Worm (Caenorhabditis elegans): Measurements from ENCODE around the gene Y47D7A.18.

The Y47D7A.18 gene

DNA sequence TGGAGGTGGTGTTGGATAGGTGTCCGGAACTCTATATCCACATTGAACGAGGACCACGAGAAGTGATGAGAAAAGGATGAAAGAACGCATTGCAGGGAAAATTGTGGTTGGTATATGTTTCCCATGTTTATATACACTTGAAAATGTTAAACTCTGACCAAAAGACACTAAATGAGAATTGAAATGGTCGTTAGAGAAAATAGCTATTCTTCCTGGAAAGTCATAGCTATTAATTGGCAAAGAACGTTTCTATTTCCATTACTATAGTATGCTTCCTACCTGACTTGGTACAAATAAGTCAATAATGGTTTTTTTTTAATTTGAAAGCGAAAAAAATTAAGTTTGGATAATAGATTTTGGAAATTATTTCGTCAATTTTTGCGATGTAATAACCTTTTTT lies at the start of gene Y47D7A.18:
Y47D7A.18 (minus strand) TSS at position 101 of the 400 bp plus-strand sequence.
- no peak for TF ChIP-seq unc-62 (GFP tag; optimal IDR thresholded peaks at IDR 0.05)

DNA sequence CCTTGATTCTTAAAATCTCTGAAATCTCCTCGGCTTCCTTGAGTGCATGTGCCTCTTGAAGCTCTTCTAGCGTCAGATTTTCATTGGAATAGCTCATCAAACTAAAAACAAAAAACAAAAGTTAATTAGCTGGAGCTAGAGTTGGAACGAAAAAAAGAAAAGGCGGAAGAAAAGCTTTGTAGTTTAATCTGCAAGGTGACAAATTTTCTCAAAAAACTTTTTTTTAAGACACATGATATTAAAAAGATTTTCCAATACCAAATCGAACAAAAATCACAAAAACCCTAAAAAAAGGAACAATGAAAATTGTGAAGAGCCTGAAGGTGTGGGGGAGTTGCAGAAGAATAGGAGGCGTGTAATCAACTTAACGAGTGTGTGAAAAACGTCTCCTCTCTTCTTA lies 38.0 kb upstream of the Y47D7A.18 start, which contains the start of gene gnrr-5:
gnrr-5 (minus strand) TSS at position 101 of the 400 bp plus-strand sequence.
- no peak for TF ChIP-seq unc-62 (GFP tag; optimal IDR thresholded peaks at IDR 0.05)

DNA sequence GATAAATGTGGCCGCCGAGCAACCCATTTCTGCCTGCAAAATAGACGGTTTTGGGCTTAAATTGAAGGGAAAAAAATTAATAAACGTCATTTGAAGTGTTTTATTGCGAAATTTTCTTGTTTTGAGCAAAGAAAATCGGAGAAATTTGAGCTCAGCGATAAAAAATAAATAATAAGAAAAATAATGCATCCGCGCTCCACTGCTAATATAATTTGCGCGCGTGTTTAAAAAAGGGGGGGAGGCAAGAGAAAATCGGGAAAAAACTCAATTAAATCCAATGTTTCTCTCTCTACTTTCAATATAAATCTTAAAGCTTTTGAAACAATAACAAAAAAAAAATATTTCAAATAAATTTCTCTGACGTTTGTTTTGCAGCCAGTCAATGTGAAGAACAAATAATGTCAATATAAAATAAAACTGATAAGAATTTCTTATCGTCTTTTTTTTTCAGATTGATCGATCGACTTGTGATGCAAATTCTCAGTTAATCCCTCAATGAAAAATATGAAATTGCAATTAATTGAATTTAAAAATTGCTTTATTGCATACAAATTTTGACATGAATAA lies 34.0 kb upstream of the Y47D7A.18 start, which contains the start of gene rft-2:
rft-2 (minus strand) TSS at position 41 of the 567 bp plus-strand sequence.
- no peak for TF ChIP-seq unc-62 (GFP tag; optimal IDR thresholded peaks at IDR 0.05)

DNA sequence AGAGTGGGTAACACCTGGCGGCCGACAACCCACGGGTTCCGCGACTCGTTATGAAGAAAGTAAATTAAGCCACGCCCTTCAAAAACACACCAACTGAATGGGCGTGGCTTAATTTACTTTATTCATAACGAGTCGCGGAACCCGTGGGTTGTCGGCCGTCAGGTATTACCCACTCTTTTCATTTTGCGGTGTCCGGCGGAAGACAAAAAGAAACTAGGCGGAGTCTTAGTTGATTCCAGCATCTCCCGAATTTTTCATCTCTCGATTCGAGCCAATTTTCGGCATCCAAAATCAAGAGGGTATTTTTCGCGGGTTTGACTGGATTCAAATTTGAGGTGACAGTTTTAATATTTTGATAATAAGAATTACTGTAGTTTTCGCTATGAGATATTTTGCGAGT lies 31.0 kb upstream of the Y47D7A.18 start:
- TF ChIP-seq unc-62 (GFP tag; optimal IDR thresholded peaks at IDR 0.05), result no peak

DNA sequence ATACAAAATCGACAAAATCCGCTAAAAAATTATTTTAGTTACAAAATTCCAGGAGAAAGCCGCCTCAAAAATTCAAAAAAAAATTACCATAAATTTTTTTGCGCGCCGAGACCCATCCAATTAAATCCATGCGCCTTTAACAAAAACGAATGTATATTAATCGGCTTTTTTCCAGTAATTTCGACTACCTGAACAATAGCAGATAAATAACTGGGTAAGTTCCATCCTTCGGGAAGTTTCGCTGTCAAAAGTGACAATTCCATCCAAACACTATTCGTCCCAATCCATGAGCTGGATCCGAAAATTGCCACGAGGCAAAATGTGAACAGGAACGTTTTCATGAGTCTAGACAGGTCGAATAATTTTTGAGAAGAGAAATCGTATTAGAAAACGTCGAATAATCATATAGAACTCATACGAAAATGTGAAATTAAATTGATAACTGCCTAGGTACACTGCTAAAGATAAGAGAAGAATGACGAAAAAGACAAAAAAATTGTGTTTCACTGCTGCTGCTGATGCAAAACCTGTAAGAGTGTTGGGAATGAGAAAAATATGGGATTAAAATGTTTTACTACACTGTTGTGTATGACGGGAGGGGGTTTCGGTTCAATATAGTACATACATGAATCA lies 26.3 kb upstream of the Y47D7A.18 start, which contains the start of gene rft-1:
rft-1 (minus strand) TSS at position 475 of the 633 bp plus-strand sequence.
- no peak for TF ChIP-seq unc-62 (GFP tag; optimal IDR thresholded peaks at IDR 0.05)

DNA sequence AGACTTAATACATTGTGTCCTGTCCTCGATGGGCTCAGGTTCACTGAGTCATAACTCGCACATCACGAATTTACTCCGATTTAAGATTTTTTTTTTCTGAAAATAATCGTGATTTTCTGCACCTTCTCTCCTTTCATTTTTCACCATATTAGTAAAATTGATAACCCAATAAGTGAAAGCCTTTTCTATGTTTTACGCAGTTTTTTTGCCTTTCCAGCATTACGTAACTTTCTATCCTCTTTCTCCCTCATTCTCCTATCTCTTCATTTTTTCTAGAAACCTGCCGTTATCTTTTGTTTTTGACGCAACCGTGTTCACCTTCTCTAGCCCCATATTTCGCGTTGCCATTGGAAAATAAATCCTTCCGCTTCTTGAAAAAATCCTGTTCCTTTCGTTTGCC lies 20.6 kb upstream of the Y47D7A.18 start:
- TF ChIP-seq unc-62 (GFP tag; optimal IDR thresholded peaks at IDR 0.05), result no peak

DNA sequence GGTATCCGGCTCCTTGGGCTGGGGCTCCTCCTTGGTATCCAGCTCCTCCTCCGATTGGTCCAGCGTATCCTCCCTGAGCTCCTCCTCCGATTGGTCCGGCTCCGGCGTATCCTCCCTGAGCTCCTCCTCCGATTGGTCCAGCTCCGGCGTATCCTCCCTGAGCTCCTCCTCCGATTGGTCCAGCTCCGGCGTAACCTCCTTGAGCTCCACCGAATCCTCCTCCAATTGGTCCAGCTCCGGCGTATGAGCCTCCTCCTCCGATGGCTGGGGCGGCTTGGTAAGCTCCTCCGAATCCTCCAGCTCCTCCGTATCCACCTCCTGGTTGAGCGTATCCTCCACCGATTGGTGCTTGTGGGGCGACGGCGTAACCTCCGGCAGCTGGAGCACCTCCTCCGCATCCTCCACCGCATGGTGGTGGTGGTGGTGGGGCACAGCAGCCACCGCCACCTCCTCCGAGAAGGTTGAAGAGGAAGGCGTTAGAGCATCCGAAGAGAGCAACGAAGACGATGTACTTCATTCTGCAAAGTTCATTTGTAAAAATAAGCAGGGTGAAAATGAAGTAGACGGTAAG lies 18.9 kb upstream of the Y47D7A.18 start, which contains the start of gene Y47D7A.13:
Y47D7A.13 (minus strand) TSS at position 517 of the 571 bp plus-strand sequence.
- TF ChIP-seq unc-62 (GFP tag; optimal IDR thresholded peaks at IDR 0.05), result no peak

DNA sequence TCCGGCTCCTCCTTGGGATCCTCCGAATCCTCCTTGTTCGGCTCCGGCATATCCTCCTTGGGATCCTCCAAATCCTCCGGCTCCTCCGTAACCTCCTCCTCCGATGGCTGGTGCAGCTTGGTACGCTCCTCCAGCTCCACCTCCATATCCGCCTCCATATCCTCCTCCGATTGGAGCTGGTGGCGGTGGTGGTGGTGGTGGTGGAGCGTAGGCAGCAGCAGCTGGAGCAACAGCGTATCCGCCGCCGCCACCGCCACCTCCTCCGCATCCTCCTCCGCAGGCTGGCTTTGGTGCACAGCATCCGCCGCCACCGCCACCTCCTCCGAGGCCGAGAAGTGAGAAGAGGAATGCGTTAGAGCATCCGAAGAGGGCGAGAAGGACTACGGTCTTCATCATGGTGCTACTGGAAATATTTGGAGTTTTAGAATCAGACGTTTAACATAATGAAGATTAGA lies 16.2 kb upstream of the Y47D7A.18 start, which contains the start of gene Y47D7A.15:
Y47D7A.15 (minus strand) TSS at position 405 of the 455 bp plus-strand sequence.
- no peak for TF ChIP-seq unc-62 (GFP tag; optimal IDR thresholded peaks at IDR 0.05)

DNA sequence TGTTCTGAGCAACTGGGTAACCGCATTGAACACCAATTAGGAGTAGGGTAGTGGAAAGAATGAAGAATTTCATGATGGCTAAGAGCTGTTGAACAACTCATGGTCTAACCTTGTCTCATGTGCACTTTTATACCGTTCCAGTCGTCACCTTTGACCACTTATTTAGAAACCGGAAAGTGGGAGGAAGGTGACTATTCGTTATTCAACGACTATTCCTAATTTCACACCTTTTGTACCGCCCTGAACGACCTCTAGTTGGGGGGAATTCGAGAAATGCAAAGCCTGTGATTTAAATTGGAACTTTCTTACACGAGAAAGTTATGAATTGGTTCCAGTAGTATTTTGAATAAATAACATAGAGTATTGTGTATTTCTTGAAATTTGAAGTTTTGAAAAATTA lies 13.0 kb upstream of the Y47D7A.18 start, which contains the start of gene Y47D7A.12:
Y47D7A.12 (minus strand) TSS at position 101 of the 400 bp plus-strand sequence.
- no peak for TF ChIP-seq unc-62 (GFP tag; optimal IDR thresholded peaks at IDR 0.05)

DNA sequence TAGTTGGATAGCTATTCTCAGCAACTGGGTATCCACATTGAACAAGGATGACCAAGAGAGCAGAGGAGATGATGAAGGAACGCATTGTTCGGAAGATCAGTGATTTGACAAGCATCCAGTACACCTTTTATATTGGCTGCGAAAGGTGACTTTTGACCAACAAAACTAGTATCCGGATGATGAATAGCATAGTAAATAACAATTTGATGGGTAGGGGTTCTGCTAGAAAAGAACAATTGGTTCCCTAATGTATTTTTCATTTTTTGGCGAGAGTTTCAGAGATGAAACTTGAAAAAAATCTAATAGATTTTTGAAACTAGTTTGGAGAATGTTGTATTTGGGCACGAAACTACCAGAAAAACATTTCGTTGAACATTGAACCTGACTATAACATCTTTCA lies 11.6 kb upstream of the Y47D7A.18 start, which contains the start of gene Y47D7A.11:
Y47D7A.11 (minus strand) TSS at position 101 of the 400 bp plus-strand sequence.
- TF ChIP-seq unc-62 (GFP tag; optimal IDR thresholded peaks at IDR 0.05), result no peak

DNA sequence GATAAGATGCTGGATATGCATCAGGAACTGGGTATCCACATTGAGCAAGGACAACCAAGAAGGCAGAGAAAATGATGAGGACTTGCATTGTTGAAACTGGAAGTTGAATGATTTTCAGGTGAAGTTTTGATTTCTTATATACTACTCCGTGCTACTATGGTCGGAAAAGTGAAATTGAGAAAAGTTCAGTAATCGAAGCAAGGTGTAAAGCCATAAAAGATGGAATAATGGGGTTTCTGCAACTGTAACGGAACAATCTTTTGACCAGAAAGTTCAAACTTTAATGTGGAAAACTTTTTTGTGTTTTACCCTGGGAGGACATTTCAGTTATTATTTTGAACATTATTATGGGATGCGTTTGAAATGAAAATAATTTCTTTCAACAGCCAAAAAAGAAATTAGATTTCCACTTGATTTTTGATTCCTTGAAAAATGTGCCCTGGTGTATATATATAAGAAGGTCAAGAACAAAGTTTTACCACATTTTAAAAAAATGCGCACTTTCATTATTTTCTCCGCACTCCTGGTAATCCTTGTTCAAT lies 7.3 kb upstream of the Y47D7A.18 start, which contains the start of the genes Y47D7A.9 and Y47D7A.19:
Y47D7A.9 (minus strand) TSS at position 101 of the 542 bp plus-strand sequence.
Y47D7A.19 (plus strand) TSS at position 492 of the 542 bp plus-strand sequence.
- no peak for TF ChIP-seq unc-62 (GFP tag; optimal IDR thresholded peaks at IDR 0.05)

DNA sequence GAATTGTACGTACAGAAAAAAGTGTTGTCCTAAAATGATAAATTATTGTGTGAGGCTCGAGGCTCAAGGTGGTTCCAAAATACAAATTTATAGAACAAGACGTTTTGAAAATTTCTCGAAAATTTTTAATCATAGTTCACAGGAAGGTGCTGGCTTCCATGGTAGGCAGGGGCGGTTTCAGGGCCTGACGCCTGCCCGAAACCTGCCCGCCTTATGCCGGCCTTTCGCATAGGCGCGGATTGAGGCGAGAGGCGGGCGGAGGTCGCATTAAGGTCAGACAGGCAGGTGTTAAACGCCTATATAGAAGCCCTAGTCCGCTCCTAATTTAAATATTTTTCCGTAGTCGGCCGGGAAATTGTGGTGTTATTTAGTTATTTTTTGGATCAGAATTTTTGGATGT lies 6.5 kb upstream of the Y47D7A.18 start:
- TF ChIP-seq unc-62 (GFP tag; optimal IDR thresholded peaks at IDR 0.05), result no peak

DNA sequence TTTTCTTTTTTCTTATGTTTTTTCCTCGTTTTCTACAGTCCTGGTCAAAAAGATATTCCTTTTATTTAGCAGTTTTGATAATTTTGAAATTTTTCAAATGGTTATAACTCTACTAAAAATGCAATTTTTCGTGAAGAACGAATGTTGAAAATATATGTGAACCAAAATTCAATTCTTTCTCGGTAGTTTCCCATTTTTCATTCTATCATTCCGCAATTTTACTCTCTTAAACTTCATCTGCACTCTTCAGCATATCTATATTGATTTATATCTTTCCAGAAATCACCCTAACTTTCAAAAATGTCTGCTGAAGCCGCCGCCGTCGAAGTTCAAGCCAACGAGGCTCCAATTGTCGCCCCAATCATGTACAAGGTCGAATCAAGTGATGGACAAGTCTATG lies 5.5 kb upstream of the Y47D7A.18 start, which contains the start of gene skr-7:
skr-7 (plus strand) TSS at position 301 of the 400 bp plus-strand sequence.
- no peak for TF ChIP-seq unc-62 (GFP tag; optimal IDR thresholded peaks at IDR 0.05)

DNA sequence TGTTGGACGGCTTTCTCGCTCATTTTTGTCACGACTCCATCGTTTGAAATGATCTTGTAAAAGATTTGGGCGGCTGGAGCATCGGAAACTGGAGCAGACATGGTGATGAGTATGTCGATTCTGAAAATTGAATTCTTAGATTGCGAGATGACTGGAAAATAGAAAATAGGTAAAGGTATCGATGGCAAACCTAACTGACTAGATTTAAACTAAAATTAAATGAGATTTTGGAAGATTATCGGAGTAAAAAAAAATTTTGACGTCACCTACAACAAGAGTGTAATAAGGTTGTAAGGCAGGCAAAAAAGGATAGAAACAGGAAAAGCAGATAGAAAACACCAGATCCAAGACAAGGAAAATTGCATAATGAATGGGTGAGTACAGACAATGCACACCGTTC lies 4.9 kb upstream of the Y47D7A.18 start, which contains the start of gene skr-14:
skr-14 (minus strand) TSS at position 101 of the 400 bp plus-strand sequence.
- no peak for TF ChIP-seq unc-62 (GFP tag; optimal IDR thresholded peaks at IDR 0.05)

DNA sequence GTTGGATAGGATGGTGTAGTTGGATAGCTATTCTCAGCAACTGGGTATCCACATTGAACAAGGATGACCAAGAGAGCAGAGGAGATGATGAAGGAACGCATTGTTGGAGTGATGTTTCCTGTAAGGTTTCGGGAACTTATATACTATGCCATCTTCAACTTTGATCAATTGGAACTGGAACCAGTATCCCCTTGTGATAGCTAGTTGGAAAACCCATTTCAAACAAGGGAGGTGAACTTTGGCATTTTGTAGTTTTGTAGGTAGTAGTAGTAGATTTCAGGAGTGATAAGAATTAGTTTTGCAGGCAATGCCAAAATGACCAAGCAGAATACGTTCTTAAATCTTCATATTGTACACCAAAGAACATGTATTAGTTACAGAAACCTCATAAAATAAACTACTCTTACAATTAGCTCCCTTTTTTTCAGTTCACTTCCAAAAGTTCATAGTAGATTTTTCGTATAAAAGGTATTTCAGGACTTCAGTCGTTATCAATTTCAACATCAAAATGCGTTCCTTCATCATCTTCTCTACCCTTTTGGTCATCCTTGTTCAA lies 3.2 kb upstream of the Y47D7A.18 start, which contains the start of the genes Y47D7A.7 and Y47D7A.2:
Y47D7A.7 (minus strand) TSS at position 101 of the 556 bp plus-strand sequence.
Y47D7A.2 (plus strand) TSS at position 506 of the 556 bp plus-strand sequence.
- no peak for TF ChIP-seq unc-62 (GFP tag; optimal IDR thresholded peaks at IDR 0.05)

Data from whole organism, dauer.